Fruit fly (Drosophila melanogaster) whole organism, embryonic: ENCODE data around the gene mib2.

Source experiments
- CG10979 ChIP-seq: fragments of 200-800 bp; sonication (Bioruptor generic); optimal IDR thresholded peaks from 2 replicates; lab custom pipeline; 2018; ENCODE audit warnings: missing biosample characterization, mild to moderate bottlenecking, missing genetic modification characterization, moderate library complexity
- CoRest ChIP-seq: fragments of 200-800 bp; sonication (Bioruptor generic); optimal IDR thresholded peaks from 3 replicates; lab custom pipeline; 2018; ENCODE audit warnings: missing biosample characterization, mild to moderate bottlenecking, missing genetic modification characterization, moderate library complexity
- Nf-YC ChIP-seq: fragments of 200-800 bp; optimal IDR thresholded peaks from 3 replicates; lab custom pipeline; 2019; ENCODE audit warnings: missing biosample characterization, mild to moderate bottlenecking, missing genetic modification characterization, moderate library complexity
- NfI ChIP-seq: fragments of 200-800 bp; sonication (Bioruptor generic); optimal IDR thresholded peaks from 3 replicates; lab custom pipeline; 2018; ENCODE audit warnings: missing biosample characterization, mild to moderate bottlenecking, missing genetic modification characterization, moderate library complexity
- al ChIP-seq: fragments of 200-800 bp; sonication (Bioruptor generic); IDR thresholded peaks from 2 replicates; pipeline ENCODE4 v1.3.6; 2022; ENCODE audit warnings: missing biosample characterization, missing genetic modification characterization
- cas ChIP-seq: fragments of 200-800 bp; sonication (Bioruptor generic); IDR thresholded peaks from 2 replicates; pipeline ENCODE4 v1.3.6; 2022; ENCODE audit warnings: missing biosample characterization, missing genetic modification characterization
- dpn ChIP-seq, 2 experiments: fragments of 200-800 bp; sonication (Bioruptor generic); optimal IDR thresholded peaks; 3 replicates each; lab custom pipeline; 2016; ENCODE audit warnings: missing biosample characterization in 2 of 2, missing genetic modification characterization in 2 of 2
- ftz-f1 ChIP-seq: fragments of 200-800 bp; sonication (Bioruptor generic); optimal IDR thresholded peaks from 2 replicates; lab custom pipeline; 2016; ENCODE audit warnings: missing biosample characterization, missing genetic modification characterization
- h ChIP-seq: fragments of >200 bp; optimal IDR thresholded peaks from 2 replicates; lab custom pipeline; 2017
- kni ChIP-seq: fragments of 200-800 bp; sonication (Bioruptor generic); optimal IDR thresholded peaks from 3 replicates; lab custom pipeline; 2017; ENCODE audit warnings: mild to moderate bottlenecking, missing biosample characterization, missing genetic modification reagents, missing genetic modification characterization
- nerfin-1 ChIP-seq: fragments of 200-800 bp; sonication (Bioruptor generic); optimal IDR thresholded peaks from 3 replicates; lab custom pipeline; 2019; ENCODE audit warnings: missing biosample characterization, mild to moderate bottlenecking, missing genetic modification characterization, moderate library complexity
- psq ChIP-seq: fragments of 200-800 bp; sonication (Bioruptor generic); optimal IDR thresholded peaks from 2 replicates; lab custom pipeline; 2017; ENCODE audit warnings: missing biosample characterization, missing genetic modification characterization
- zen2 ChIP-seq: fragments of 200-800 bp; sonication (Bioruptor generic); IDR thresholded peaks from 3 replicates; pipeline ENCODE4 v1.3.6; 2022; ENCODE audit warnings: missing biosample characterization, missing genetic modification characterization; ENCODE audit not compliant: partially characterized antibody

dm6 chr2L:19010566-19010965 lies 23.7 kb upstream of the mib2 start, which contains the start of gene robl37BC:
- no peak for TF ChIP-seq cas
- no peak for TF ChIP-seq zen2
- TF ChIP-seq ftz-f1 = no peak
- no peak for TF ChIP-seq CG10979 (tag; lab: Kevin White, UChicago)
- TF ChIP-seq CoRest (tag; lab: Kevin White, UChicago) = no peak
- TF ChIP-seq h = no peak
- TF ChIP-seq nerfin-1 = no peak
- no peak for TF ChIP-seq dpn (GFP tag; optimal IDR thresholded peaks at IDR 0.05; lab: Kevin White, UChicago)
- no peak for TF ChIP-seq kni (GFP tag; lab: Kevin White, UChicago)
- TF ChIP-seq al (GFP tag; lab: Robert Waterston, UW) = no peak
- no peak for TF ChIP-seq Nf-YC (tag; lab: Kevin White, UChicago)
- no peak for TF ChIP-seq NfI
- TF ChIP-seq psq = no peak
